Worm (Caenorhabditis elegans) whole organism, L2 larva: ENCODE measurements around the gene F01D5.5.
A peak's percentile ranks its signal among the peaks of the same experiment; 100 is the strongest.

ENCODE experiments used
- C34F6.9 ChIP-seq: fragments of 150-350 bp; optimal IDR thresholded peaks from 2 replicates; lab custom pipeline; 2014; ENCODE audit warnings: missing biosample characterization, missing genetic modification characterization
- F13H6.1 ChIP-seq: sonication (generic microtip); optimal IDR thresholded peaks from 2 replicates; lab custom pipeline; 2016; ENCODE audit warnings: missing genetic modification characterization, missing compliant biosample characterization
- R02D3.7 ChIP-seq: fragments of 150-350 bp; optimal IDR thresholded peaks from 2 replicates; lab custom pipeline; 2014; ENCODE audit warnings: missing biosample characterization, missing genetic modification characterization
- Y55F3AM.14 ChIP-seq: fragments of 200-800 bp; sonication (Bioruptor generic); optimal IDR thresholded peaks from 2 replicates; lab custom pipeline; 2018; ENCODE audit warnings: mild to moderate bottlenecking, missing genetic modification characterization, missing compliant biosample characterization
- ZK546.5 ChIP-seq: sonication (generic microtip); optimal IDR thresholded peaks from 2 replicates; lab custom pipeline; 2017; ENCODE audit warnings: missing biosample characterization, missing genetic modification characterization
- alr-1 ChIP-seq: fragments of 150-350 bp; optimal IDR thresholded peaks from 2 replicates; lab custom pipeline; 2014; ENCODE audit warnings: missing biosample characterization, missing genetic modification characterization
- aly-2 ChIP-seq: fragments of 150-350 bp; optimal IDR thresholded peaks from 2 replicates; lab custom pipeline; 2014; ENCODE audit warnings: missing biosample characterization, missing genetic modification characterization
- ama-1 ChIP-seq: fragments of 150-350 bp; optimal IDR thresholded peaks from 2 replicates; lab custom pipeline; 2018; ENCODE audit warnings: inconsistent platforms
- blmp-1 ChIP-seq: sonication (generic microtip); optimal IDR thresholded peaks from 2 replicates; lab custom pipeline; 2017; ENCODE audit warnings: missing genetic modification characterization, mild to moderate bottlenecking, missing compliant biosample characterization, antibody characterized with exemption, moderate library complexity; ENCODE audit not compliant: insufficient read depth
- ceh-16 ChIP-seq: fragments of 150-350 bp; optimal IDR thresholded peaks from 2 replicates; lab custom pipeline; 2014; ENCODE audit warnings: missing biosample characterization, missing genetic modification characterization
- ceh-82 ChIP-seq: fragments of 150-350 bp; optimal IDR thresholded peaks from 2 replicates; lab custom pipeline; 2014; ENCODE audit warnings: missing biosample characterization, missing genetic modification characterization
- crh-2 ChIP-seq: sonication (generic microtip); optimal IDR thresholded peaks from 2 replicates; lab custom pipeline; 2017; ENCODE audit warnings: missing biosample characterization, missing genetic modification characterization
- dmd-4 ChIP-seq: sonication (generic microtip); optimal IDR thresholded peaks from 2 replicates; lab custom pipeline; 2017; ENCODE audit warnings: missing biosample characterization, missing genetic modification characterization
- egl-27 ChIP-seq: sonication (generic microtip); optimal IDR thresholded peaks from 3 replicates; lab custom pipeline; 2017; ENCODE audit warnings: missing biosample characterization, missing genetic modification reagents, missing genetic modification characterization
- elt-1 ChIP-seq: fragments of 150-350 bp; optimal IDR thresholded peaks from 2 replicates; lab custom pipeline; 2014; ENCODE audit warnings: missing biosample characterization, missing genetic modification characterization
- elt-3 ChIP-seq: sonication (generic microtip); optimal IDR thresholded peaks from 2 replicates; lab custom pipeline; 2017; ENCODE audit warnings: missing biosample characterization, missing genetic modification characterization
- fos-1 ChIP-seq: fragments of 150-350 bp; optimal IDR thresholded peaks from 2 replicates; lab custom pipeline; 2014; ENCODE audit warnings: missing biosample characterization, missing genetic modification characterization
- gmeb-1 ChIP-seq: fragments of 150-350 bp; optimal IDR thresholded peaks from 2 replicates; lab custom pipeline; 2014; ENCODE audit warnings: missing biosample characterization, missing genetic modification characterization
- lin-11 ChIP-seq: fragments of 150-350 bp; sonication (generic microtip); optimal IDR thresholded peaks from 2 replicates; lab custom pipeline; 2014; ENCODE audit warnings: missing biosample characterization, missing genetic modification characterization, inconsistent platforms, mixed read lengths
- lin-13 ChIP-seq: fragments of 150-350 bp; optimal IDR thresholded peaks from 2 replicates; lab custom pipeline; 2014; ENCODE audit warnings: missing biosample characterization, missing genetic modification reagents, missing genetic modification characterization
- lin-39 ChIP-seq: fragments of 150-350 bp; optimal IDR thresholded peaks from 2 replicates; lab custom pipeline; 2014; ENCODE audit warnings: missing biosample characterization, missing genetic modification reagents, missing genetic modification characterization
- lsy-2 ChIP-seq, 2 experiments: fragments of 150-350 bp in 1 of 2; sonication (generic microtip) in 1 of 2; optimal IDR thresholded peaks; 2 replicates each; lab custom pipeline; 2014 to 2017; ENCODE audit warnings: missing biosample characterization in 2 of 2, missing genetic modification characterization in 2 of 2
- nhr-12 ChIP-seq: fragments of 150-350 bp; optimal IDR thresholded peaks from 2 replicates; lab custom pipeline; 2014; ENCODE audit warnings: missing biosample characterization, missing genetic modification characterization
- nhr-129 ChIP-seq: fragments of 150-350 bp; optimal IDR thresholded peaks from 2 replicates; lab custom pipeline; 2014; ENCODE audit warnings: missing biosample characterization, missing genetic modification characterization
- nhr-21 ChIP-seq: fragments of 150-350 bp; optimal IDR thresholded peaks from 2 replicates; lab custom pipeline; 2014; ENCODE audit warnings: missing biosample characterization, missing genetic modification characterization
- nhr-23 ChIP-seq: fragments of 150-350 bp; optimal IDR thresholded peaks from 2 replicates; lab custom pipeline; 2014; ENCODE audit warnings: missing biosample characterization, missing genetic modification reagents, missing genetic modification characterization
- nhr-237 ChIP-seq: fragments of 150-350 bp; optimal IDR thresholded peaks from 2 replicates; lab custom pipeline; 2014; ENCODE audit warnings: missing biosample characterization, missing genetic modification characterization
- nhr-6 ChIP-seq: fragments of 150-350 bp; optimal IDR thresholded peaks from 2 replicates; lab custom pipeline; 2014; ENCODE audit warnings: missing biosample characterization, missing genetic modification characterization
- nhr-77 ChIP-seq: fragments of 150-350 bp; optimal IDR thresholded peaks from 2 replicates; lab custom pipeline; 2014; ENCODE audit warnings: missing biosample characterization, missing genetic modification characterization
- peb-1 ChIP-seq: fragments of 150-350 bp; optimal IDR thresholded peaks from 2 replicates; lab custom pipeline; 2014; ENCODE audit warnings: missing biosample characterization, missing genetic modification characterization
- sem-4 ChIP-seq: fragments of 150-350 bp; optimal IDR thresholded peaks from 2 replicates; lab custom pipeline; 2014; ENCODE audit warnings: missing biosample characterization, missing genetic modification reagents, missing genetic modification characterization
- skn-1 ChIP-seq: sonication (generic microtip); optimal IDR thresholded peaks from 2 replicates; lab custom pipeline; 2017; ENCODE audit warnings: missing biosample characterization, missing genetic modification characterization
- sma-9 ChIP-seq, 2 experiments: fragments of 150-350 bp in 1 of 2; sonication (generic microtip) in 1 of 2; optimal IDR thresholded peaks; 2 replicates each; lab custom pipeline; 2014 to 2016; ENCODE audit warnings: missing genetic modification characterization in 2 of 2, mild to moderate bottlenecking in 1 of 2, missing biosample characterization in 1 of 2, missing compliant biosample characterization in 1 of 2, missing genetic modification reagents in 1 of 2, moderate library complexity in 1 of 2
- snpc-4 ChIP-seq: fragments of 150-350 bp; optimal IDR thresholded peaks from 2 replicates; lab custom pipeline; 2014; ENCODE audit warnings: missing biosample characterization, missing genetic modification characterization
- unc-39 ChIP-seq: fragments of 150-350 bp; optimal IDR thresholded peaks from 2 replicates; lab custom pipeline; 2014; ENCODE audit warnings: missing biosample characterization, missing genetic modification characterization
- unc-55 ChIP-seq: fragments of 150-350 bp; sonication (generic microtip); optimal IDR thresholded peaks from 3 replicates; lab custom pipeline; 2014; ENCODE audit warnings: missing biosample characterization, missing genetic modification reagents, missing genetic modification characterization
- unc-62 ChIP-seq: fragments of 150-350 bp; optimal IDR thresholded peaks from 2 replicates; lab custom pipeline; 2014; ENCODE audit warnings: missing biosample characterization, missing genetic modification reagents, missing genetic modification characterization
- ztf-1 ChIP-seq: fragments of 200-800 bp; sonication (Bioruptor generic); conservative IDR thresholded peaks from 2 replicates; pipeline ENCODE4 v1.3.6; 2022; ENCODE audit warnings: missing genetic modification characterization, missing compliant biosample characterization
- ztf-11 ChIP-seq: sonication (generic microtip); optimal IDR thresholded peaks from 2 replicates; lab custom pipeline; 2017; ENCODE audit warnings: missing biosample characterization, missing genetic modification characterization
- ztf-4 ChIP-seq: fragments of 150-350 bp; optimal IDR thresholded peaks from 2 replicates; lab custom pipeline; 2014; ENCODE audit warnings: missing biosample characterization, missing genetic modification characterization

The F01D5.5 gene

DNA sequence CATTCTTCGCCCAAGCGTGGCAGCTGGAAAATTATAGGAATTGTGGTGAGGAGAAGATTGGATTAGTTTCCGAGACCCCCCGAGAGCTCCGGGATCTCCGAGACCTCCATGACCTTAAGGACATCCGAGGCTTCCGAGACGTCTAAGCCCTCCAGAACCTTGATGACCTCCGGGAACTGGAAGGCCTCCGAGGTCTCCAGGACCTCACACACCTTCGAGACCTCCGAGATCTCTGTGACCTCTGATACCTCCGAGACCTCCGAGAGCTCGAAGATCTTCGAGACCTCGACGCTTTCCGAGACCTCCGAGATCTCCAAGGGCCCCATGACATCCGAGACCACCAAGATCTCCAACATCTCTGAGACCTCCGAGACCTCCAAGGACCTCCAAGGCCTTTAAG, 19.9 kb downstream of the F01D5.5 start:
- TF ChIP-seq ztf-4 (tag; lab: Kevin White, UChicago) (no peak), snpc-4 (no peak), F13H6.1 (tag; lab: Kevin White, UChicago) (no peak), unc-39 (tag; lab: Kevin White, UChicago) (no peak), gmeb-1 (tag; lab: Kevin White, UChicago) (no peak), blmp-1 (tag; lab: Kevin White, UChicago) (no peak), lin-13 (GFP tag; lab: Kevin White, UChicago) (no peak), ztf-11 (no peak), R02D3.7 (tag; lab: Kevin White, UChicago) (no peak), ZK546.5 (tag; lab: Kevin White, UChicago) (no peak), ceh-16 (tag; lab: Kevin White, UChicago) (no peak), lsy-2 (tag; optimal IDR thresholded peaks at IDR 0.05; lab: Kevin White, UChicago) (no peak), peb-1 (tag; lab: Kevin White, UChicago) (no peak), elt-1 (tag; lab: Kevin White, UChicago) (no peak), unc-55 (GFP tag; lab: Kevin White, UChicago) (no peak), ama-1 (lab: Kevin White, UChicago) (no peak), unc-62 (GFP tag; lab: Kevin White, UChicago) (no peak), ceh-82 (tag; lab: Kevin White, UChicago) (no peak), nhr-6 (tag; lab: Kevin White, UChicago) (no peak)

DNA sequence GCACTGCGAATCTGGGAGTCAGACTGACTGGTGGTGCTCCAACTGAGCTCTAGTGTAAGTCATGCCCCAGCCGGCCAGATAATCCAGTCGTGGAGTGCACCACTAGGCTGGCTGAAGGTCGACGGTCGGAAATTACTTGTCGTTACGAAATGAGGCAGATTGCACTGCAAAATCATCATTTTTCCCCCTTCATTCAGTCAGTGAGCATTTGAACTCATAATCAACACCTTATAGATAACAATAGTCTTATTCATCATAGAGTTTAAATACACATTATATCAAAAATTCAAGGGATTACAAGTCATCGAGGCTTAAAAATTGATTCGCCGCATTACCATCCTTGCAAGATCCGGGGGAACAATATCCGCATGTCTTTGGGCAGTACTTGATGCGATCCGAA, 20.3 kb downstream of the F01D5.5 start:
- no peak for TF ChIP-seq nhr-237
- peak; percentile 52 for TF ChIP-seq fos-1 (tag; lab: Kevin White, UChicago)

DNA sequence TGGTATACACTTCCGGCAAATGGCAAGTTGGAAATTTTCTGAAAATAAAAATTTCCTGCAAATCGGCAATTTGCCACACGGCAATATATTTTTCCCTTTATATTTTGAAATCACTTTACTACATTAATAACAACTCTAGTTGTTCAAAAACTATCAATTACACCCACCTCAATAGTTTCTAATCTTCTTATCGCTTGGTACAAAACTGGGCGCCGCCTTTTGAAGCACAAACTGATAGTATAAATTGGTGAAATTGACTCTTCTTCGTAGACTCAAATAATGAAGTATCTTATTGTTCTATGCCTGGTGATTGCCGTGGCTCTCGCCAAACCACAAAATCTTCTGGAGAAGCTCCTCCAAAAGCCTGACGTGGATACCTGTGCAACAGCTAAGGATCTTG, 21.0 kb downstream of the F01D5.5 start, which contains the start of gene Y39G8B.9:
TSS of gene Y39G8B.9 (plus strand) at position 269 of the 400 bp plus-strand sequence.
- TF ChIP-seq fos-1 (tag; lab: Kevin White, UChicago) (peak; percentile 54), skn-1 (tag; lab: Kevin White, UChicago) (no peak), lin-13 (GFP tag; lab: Kevin White, UChicago) (no peak)

DNA sequence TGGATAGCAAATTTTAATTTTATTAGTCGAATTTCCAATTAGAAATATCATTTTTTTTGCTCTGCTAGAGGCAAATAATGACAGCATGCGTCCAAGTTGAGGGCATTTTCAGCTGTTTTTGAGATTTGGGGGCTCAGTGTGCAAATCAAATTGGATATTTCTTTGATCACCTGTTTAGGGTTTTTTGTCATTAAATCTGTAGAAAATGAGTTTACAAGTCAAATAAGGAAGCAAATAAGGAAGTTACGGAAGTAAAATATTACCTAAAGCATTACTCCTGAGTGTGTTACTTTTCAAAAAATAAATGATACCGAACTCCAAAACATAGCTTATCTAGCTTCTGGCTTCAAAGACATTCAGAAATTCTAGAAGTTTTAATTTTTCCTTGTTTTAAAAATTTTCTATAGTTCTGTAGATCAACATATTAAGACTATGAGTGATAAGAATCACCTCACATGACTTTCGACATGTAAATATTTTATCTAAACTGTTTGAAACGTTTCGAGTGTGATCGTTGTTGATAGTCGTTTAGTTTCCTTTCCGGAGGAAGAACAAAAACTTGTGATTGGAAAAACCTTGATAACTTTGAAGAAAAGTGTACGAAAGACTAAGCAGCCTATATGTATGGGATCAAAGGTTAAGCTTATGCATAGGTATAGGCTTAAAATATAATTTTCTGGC, 22.1 kb downstream of the F01D5.5 start, which contains the start of gene sre-48:
TSS of gene sre-48 (minus strand) at position 51 of the 681 bp plus-strand sequence.
- TF ChIP-seq skn-1 (tag; lab: Kevin White, UChicago) (no peak), gmeb-1 (tag; lab: Kevin White, UChicago) (peak; percentile 41), fos-1 (tag; lab: Kevin White, UChicago) (peak; percentile 42), peb-1 (tag; lab: Kevin White, UChicago) (no peak), sma-9 (GFP tag; optimal IDR thresholded peaks at IDR 0.05; lab: Kevin White, UChicago) (peak; percentile 22), sma-9 (tag; optimal IDR thresholded peaks at IDR 0.05; lab: Kevin White, UChicago) (no peak)

DNA sequence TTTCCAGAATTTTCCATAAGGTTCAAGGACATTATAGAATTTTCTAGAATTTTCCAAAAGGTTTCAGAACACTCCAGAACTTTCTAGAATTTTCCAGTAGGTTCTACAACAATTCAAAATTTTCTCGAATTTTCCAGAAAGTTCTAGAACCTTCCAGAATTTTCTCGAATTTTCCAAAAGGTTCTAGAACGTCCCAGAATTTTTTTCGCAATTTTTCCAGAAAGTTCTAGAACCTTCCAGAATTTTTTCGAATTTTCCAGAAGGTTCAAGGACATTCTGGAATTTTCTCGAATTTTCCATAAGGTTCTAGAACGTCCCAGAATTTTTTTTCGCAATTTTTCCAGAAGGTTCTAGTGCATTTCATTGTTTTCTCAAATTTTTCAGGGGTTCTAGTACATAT, 24.4 kb downstream of the F01D5.5 start:
- TF ChIP-seq nhr-12 (tag; lab: Kevin White, UChicago): no peak
- TF ChIP-seq nhr-237: no peak
- no peak for TF ChIP-seq Y55F3AM.14 (GFP tag; lab: Kevin White, UChicago)

DNA sequence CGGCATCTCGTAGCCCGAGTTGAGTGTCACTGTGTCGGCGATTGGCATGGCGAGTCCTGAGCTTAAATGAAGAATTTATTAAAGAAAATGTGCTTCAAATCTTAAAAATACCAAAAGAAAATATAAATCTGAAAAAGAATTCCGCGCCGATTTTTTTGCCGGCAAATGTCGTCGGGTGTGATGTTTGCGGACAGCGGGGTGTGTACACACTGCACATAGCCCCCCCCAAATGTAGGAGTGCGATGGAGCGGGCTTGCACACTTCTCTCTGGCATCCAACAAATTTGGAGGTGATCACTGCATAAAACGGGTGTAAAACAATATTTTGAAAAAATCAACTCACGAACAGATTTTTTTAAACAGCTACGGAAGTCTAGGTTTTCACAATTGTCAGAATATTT, 25.9 kb downstream of the F01D5.5 start, which contains the start of gene Y39G8B.2:
TSS of gene Y39G8B.2 (minus strand) at position 61 of the 400 bp plus-strand sequence.
- TF ChIP-seq unc-62 (GFP tag; lab: Kevin White, UChicago) (no peak), alr-1 (no peak), ama-1 (lab: Kevin White, UChicago) (no peak), elt-3 (no peak), R02D3.7 (tag; lab: Kevin White, UChicago) (no peak), ceh-82 (tag; lab: Kevin White, UChicago) (peak; percentile 29), nhr-12 (tag; lab: Kevin White, UChicago) (no peak), ztf-1 (GFP tag; lab: Robert Waterston, UW) (no peak), C34F6.9 (tag; lab: Kevin White, UChicago) (peak; percentile 92), ceh-16 (tag; lab: Kevin White, UChicago) (no peak), sem-4 (tag; lab: Kevin White, UChicago) (peak; percentile 22), nhr-77 (tag; lab: Kevin White, UChicago) (peak; percentile 63), nhr-23 (no peak), nhr-21 (peak; percentile 51), aly-2 (tag; lab: Kevin White, UChicago) (no peak), nhr-129 (tag; lab: Kevin White, UChicago) (peak; percentile 80), lin-11 (tag; lab: Kevin White, UChicago) (peak; percentile 75), sma-9 (GFP tag; optimal IDR thresholded peaks at IDR 0.05; lab: Kevin White, UChicago) (peak; percentile 72), sma-9 (tag; optimal IDR thresholded peaks at IDR 0.05; lab: Kevin White, UChicago) (no peak), crh-2 (peak; percentile 83), Y55F3AM.14 (GFP tag; lab: Kevin White, UChicago) (peak; percentile 49), unc-39 (tag; lab: Kevin White, UChicago) (no peak), egl-27 (tag; lab: Kevin White, UChicago) (peak; percentile 36), ztf-4 (tag; lab: Kevin White, UChicago) (no peak), dmd-4 (tag; lab: Kevin White, UChicago) (no peak), nhr-237 (no peak), lin-39 (tag; lab: Kevin White, UChicago) (no peak), elt-1 (tag; lab: Kevin White, UChicago) (no peak)
